Worm (Caenorhabditis elegans): ENCODE data around the gene F39E9.14.

Gene F39E9.14

ce11 chrII:3296644-3297043, 6.2 kb upstream of the F39E9.14 start, which contains the start of gene btb-16:
Gene btb-16 (plus strand): TSS chrII:3296883.
- TF ChIP-seq F13H6.1 (tag; optimal IDR thresholded peaks at IDR 0.05) (no peak), nhr-77 (tag; optimal IDR thresholded peaks at IDR 0.05) (no peak), nhr-129 (tag; optimal IDR thresholded peaks at IDR 0.05) (no peak), unc-55 (GFP tag; optimal IDR thresholded peaks at IDR 0.05) (no peak), fos-1 (tag; optimal IDR thresholded peaks at IDR 0.05) (peak; percentile 45), lin-11 (tag; optimal IDR thresholded peaks at IDR 0.05) (no peak), unc-39 (tag; optimal IDR thresholded peaks at IDR 0.05) (no peak), ama-1 (optimal IDR thresholded peaks at IDR 0.05) (no peak)

DNA sequence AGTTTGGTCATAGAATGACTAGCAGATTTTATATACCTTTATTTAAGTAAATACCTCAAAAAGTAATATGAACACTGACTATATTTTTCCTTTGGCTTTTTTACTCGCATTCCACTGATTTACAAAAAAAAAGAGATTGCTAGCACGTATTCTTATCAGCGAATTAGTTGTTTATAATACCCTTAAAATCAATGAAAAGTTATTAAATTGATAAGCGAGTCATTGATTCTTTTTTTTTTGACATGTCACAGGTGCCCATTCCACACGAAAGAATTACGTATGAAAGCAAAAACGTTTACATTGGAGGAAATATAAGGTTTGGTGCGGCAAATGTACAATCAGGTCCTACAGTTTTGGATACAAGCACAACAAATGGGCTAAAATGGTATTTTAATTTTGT, 4.7 kb upstream of the F39E9.14 start, which contains the start of gene btb-17:
TSS of gene btb-17 (plus strand) at position 213 of the 400 bp plus-strand sequence.
- TF ChIP-seq elt-1 (tag; optimal IDR thresholded peaks at IDR 0.05) = no peak
- TF ChIP-seq gmeb-1 (tag; optimal IDR thresholded peaks at IDR 0.05) = peak; percentile 9
- no peak for TF ChIP-seq sma-3 (GFP tag; optimal IDR thresholded peaks at IDR 0.05)
- no peak for TF ChIP-seq nhr-23 (tag; optimal IDR thresholded peaks at IDR 0.05)
- TF ChIP-seq nhr-21 (tag; optimal IDR thresholded peaks at IDR 0.05) = no peak
- no peak for TF ChIP-seq lin-11 (tag; optimal IDR thresholded peaks at IDR 0.05)
- peak; percentile 58 for TF ChIP-seq fos-1 (tag; optimal IDR thresholded peaks at IDR 0.05)

ce11 chrII:3287073-3287472, 3.4 kb downstream of the F39E9.14 start, which contains the start of gene sri-63:
Gene sri-63 (plus strand): TSS chrII:3287373.
- TF ChIP-seq unc-39 (tag; optimal IDR thresholded peaks at IDR 0.05) (no peak), gmeb-1 (tag; optimal IDR thresholded peaks at IDR 0.05) (no peak), elt-1 (tag; optimal IDR thresholded peaks at IDR 0.05) (no peak), fos-1 (tag; optimal IDR thresholded peaks at IDR 0.05) (no peak), sma-9 (GFP tag; optimal IDR thresholded peaks at IDR 0.05) (no peak), sma-9 (tag; optimal IDR thresholded peaks at IDR 0.05) (no peak), snpc-4 (tag; optimal IDR thresholded peaks at IDR 0.05) (no peak), nhr-21 (tag; optimal IDR thresholded peaks at IDR 0.05) (no peak), skn-1 (tag; optimal IDR thresholded peaks at IDR 0.05) (no peak), F13H6.1 (tag; optimal IDR thresholded peaks at IDR 0.05) (no peak), R02D3.7 (tag; optimal IDR thresholded peaks at IDR 0.05) (no peak), ama-1 (optimal IDR thresholded peaks at IDR 0.05) (no peak), nhr-237 (tag; optimal IDR thresholded peaks at IDR 0.05) (no peak)

DNA sequence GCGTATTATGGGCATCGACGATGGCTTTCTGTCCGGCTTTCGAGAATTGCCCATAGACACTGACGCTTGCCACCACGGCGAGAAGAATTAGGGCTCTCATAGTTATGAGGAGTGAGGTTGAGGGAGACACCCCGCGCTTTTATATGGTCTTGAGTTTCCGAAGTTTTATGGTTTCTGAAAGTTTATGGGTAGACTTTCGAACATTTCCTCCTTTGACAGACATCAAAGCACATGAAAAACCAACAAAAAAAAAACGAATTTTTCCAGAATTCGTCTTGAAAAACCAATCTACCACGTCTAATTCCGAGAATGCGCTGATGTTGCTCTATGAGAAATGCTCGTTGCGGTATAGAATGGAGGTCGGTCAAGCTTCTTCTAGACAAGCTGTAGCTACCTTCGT, 5.9 kb downstream of the F39E9.14 start, which contains the start of gene scl-15:
TSS of gene scl-15 (minus strand) at position 101 of the 400 bp plus-strand sequence.
- no peak for TF ChIP-seq ceh-16 (tag; optimal IDR thresholded peaks at IDR 0.05)
- TF ChIP-seq lin-11 (tag; optimal IDR thresholded peaks at IDR 0.05) = no peak
- no peak for TF ChIP-seq F13H6.1 (tag; optimal IDR thresholded peaks at IDR 0.05)
- no peak for TF ChIP-seq elt-3 (tag; optimal IDR thresholded peaks at IDR 0.05)
- no peak for TF ChIP-seq ZK546.5 (tag; optimal IDR thresholded peaks at IDR 0.05)
- no peak for TF ChIP-seq ceh-82 (tag; optimal IDR thresholded peaks at IDR 0.05)
- no peak for TF ChIP-seq R02D3.7 (tag; optimal IDR thresholded peaks at IDR 0.05)
- TF ChIP-seq fos-1 (tag; optimal IDR thresholded peaks at IDR 0.05) = no peak
- TF ChIP-seq alr-1 (tag; optimal IDR thresholded peaks at IDR 0.05) = no peak
- TF ChIP-seq aly-2 (tag; optimal IDR thresholded peaks at IDR 0.05) = no peak
- no peak for TF ChIP-seq nhr-237 (tag; optimal IDR thresholded peaks at IDR 0.05)

ce11 chrII:3282353-3282752, 8.1 kb downstream of the F39E9.14 start, which contains the start of gene nep-13:
Gene nep-13 (plus strand): TSS chrII:3282653.
- TF ChIP-seq fos-1 (tag; optimal IDR thresholded peaks at IDR 0.05) (no peak), crh-2 (tag; optimal IDR thresholded peaks at IDR 0.05) (no peak), blmp-1 (tag; optimal IDR thresholded peaks at IDR 0.05; ENCODE audit: insufficient read depth) (no peak), nhr-23 (tag; optimal IDR thresholded peaks at IDR 0.05) (no peak), ztf-11 (tag; optimal IDR thresholded peaks at IDR 0.05) (no peak), nhr-77 (tag; optimal IDR thresholded peaks at IDR 0.05) (no peak), nhr-12 (tag; optimal IDR thresholded peaks at IDR 0.05) (no peak), Y55F3AM.14 (GFP tag; optimal IDR thresholded peaks at IDR 0.05) (no peak), lsy-2 (tag; optimal IDR thresholded peaks at IDR 0.05) (no peak), ztf-1 (GFP tag; conservative IDR thresholded peaks at IDR 0.05) (no peak), mbf-1 (tag; optimal IDR thresholded peaks at IDR 0.05) (no peak), ceh-82 (tag; optimal IDR thresholded peaks at IDR 0.05) (no peak), C34F6.9 (tag; optimal IDR thresholded peaks at IDR 0.05) (no peak), egl-27 (tag; optimal IDR thresholded peaks at IDR 0.05) (no peak), lin-11 (tag; optimal IDR thresholded peaks at IDR 0.05) (no peak), mdl-1 (tag; optimal IDR thresholded peaks at IDR 0.05) (no peak), unc-55 (GFP tag; optimal IDR thresholded peaks at IDR 0.05) (no peak), ZK546.5 (tag; optimal IDR thresholded peaks at IDR 0.05) (no peak), ztf-4 (tag; optimal IDR thresholded peaks at IDR 0.05) (no peak)

Measured in whole organism, L2 larva.